Worm (Caenorhabditis elegans): ENCODE data around the gene K02E11.7.
A peak's percentile ranks its signal among the peaks of the same experiment; 100 is the strongest.
"Not testable (repeated sequence)": the region's sequence is repeated elsewhere in the genome, so short reads cannot be mapped to it uniquely, and the experiment has no call there.

Gene K02E11.7

DNA sequence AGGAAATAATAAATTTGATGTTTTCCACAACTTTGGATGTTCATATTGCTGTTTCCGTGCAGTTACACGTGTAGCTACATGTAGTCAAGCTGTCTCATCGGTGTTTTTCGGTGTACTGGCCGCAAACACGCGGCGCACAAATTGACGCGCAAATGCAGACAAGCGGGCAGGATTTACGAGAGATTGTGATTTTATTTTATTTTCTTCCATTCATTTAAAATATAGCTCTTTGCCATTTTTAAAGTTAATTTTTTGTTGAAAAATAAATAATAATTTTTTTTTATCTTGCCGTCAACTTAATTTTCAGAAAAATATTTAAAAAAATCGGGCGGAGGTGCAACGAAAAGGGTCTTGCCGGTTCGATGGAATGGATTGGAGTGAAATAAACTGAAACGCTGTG, 20.1 kb upstream of the K02E11.7 start, which contains the start of gene F40G12.7:
F40G12.7 (plus strand) TSS at position 301 of the 400 bp plus-strand sequence.
- TF ChIP-seq ztf-4, fos-1, pqm-1 (tag; optimal IDR thresholded peaks at IDR 0.05): not testable (repeated sequence)

DNA sequence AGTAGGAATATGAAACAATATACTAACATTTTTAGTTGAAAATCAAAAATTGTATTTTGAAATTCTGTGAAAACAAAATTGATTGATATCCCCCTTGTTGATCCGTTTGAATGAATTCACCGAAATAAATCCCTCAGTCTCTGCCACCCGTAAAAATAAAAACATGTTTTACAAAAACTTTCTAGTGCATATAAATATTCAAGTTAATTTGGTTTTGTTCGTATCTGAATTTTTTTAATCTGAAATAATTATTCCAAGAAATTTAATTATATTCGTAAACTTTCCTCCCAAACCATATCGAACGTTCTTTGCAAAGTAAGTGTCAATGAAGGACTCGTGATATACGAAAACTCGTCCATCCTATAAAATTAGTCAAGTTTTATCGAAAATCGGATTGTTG, 18.9 kb upstream of the K02E11.7 start, which contains the start of gene F40G12.6:
F40G12.6 (minus strand) TSS at position 101 of the 400 bp plus-strand sequence.
- TF ChIP-seq nhr-67 (tag; optimal IDR thresholded peaks at IDR 0.05) (no peak), ama-1 (optimal IDR thresholded peaks at IDR 0.05) (no peak), nhr-77 (tag; optimal IDR thresholded peaks at IDR 0.05) (no peak), nhr-237 (tag; optimal IDR thresholded peaks at IDR 0.05) (no peak), skn-1 (tag; optimal IDR thresholded peaks at IDR 0.05) (no peak), snpc-4 (tag; optimal IDR thresholded peaks at IDR 0.05) (no peak), lin-39 (tag; optimal IDR thresholded peaks at IDR 0.05) (no peak), nfya-1 (tag; optimal IDR thresholded peaks at IDR 0.05; ENCODE audit: insufficient read depth) (no peak), R02D3.7 (tag; optimal IDR thresholded peaks at IDR 0.05) (no peak), nhr-28 (tag; optimal IDR thresholded peaks at IDR 0.05) (no peak), ceh-28 (tag; optimal IDR thresholded peaks at IDR 0.05) (no peak), ceh-9 (tag; optimal IDR thresholded peaks at IDR 0.05) (no peak), zag-1 (tag; optimal IDR thresholded peaks at IDR 0.05) (no peak), fos-1 (tag; optimal IDR thresholded peaks at IDR 0.05) (no peak), nhr-12 (tag; optimal IDR thresholded peaks at IDR 0.05) (no peak), ZK546.5 (tag; optimal IDR thresholded peaks at IDR 0.05) (no peak), pqm-1 (tag; optimal IDR thresholded peaks at IDR 0.05) (no peak), unc-39 (tag; optimal IDR thresholded peaks at IDR 0.05) (no peak)

DNA sequence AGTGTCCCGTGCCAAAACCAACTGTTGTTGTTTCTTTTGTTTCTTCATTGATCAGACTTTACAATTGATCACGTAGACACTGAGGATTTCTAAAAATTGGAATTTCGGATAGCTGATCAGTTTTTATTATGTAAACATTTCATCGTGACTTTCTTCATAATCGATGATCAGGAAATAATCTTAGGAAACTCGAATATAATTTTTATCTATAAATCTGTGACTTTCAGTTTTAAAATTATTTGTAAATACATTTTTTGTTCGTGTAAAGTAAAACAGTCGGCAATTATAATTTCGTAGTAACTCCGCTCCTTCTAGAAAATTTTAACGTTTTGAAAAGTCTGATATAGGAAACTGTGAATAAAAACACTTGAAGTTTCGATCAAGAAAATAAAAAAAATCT, 16.6 kb upstream of the K02E11.7 start, which contains the start of gene F40G12.5:
F40G12.5 (minus strand) TSS at position 101 of the 400 bp plus-strand sequence.
- no peak for TF ChIP-seq zag-1 (tag; optimal IDR thresholded peaks at IDR 0.05)
- no peak for TF ChIP-seq ztf-4 (tag; optimal IDR thresholded peaks at IDR 0.05)
- TF ChIP-seq unc-39 (tag; optimal IDR thresholded peaks at IDR 0.05): no peak
- TF ChIP-seq fkh-2 (tag; optimal IDR thresholded peaks at IDR 0.05): no peak
- TF ChIP-seq lsy-12 (tag; optimal IDR thresholded peaks at IDR 0.05): no peak
- no peak for TF ChIP-seq pha-4 (tag; optimal IDR thresholded peaks at IDR 0.05)
- no peak for TF ChIP-seq R02D3.7 (tag; optimal IDR thresholded peaks at IDR 0.05)
- no peak for TF ChIP-seq snpc-4 (tag; optimal IDR thresholded peaks at IDR 0.05)
- TF ChIP-seq elt-1 (tag; optimal IDR thresholded peaks at IDR 0.05): no peak
- no peak for TF ChIP-seq ceh-28 (tag; optimal IDR thresholded peaks at IDR 0.05)
- TF ChIP-seq nhr-237 (tag; optimal IDR thresholded peaks at IDR 0.05): no peak
- TF ChIP-seq sea-2 (GFP tag; optimal IDR thresholded peaks at IDR 0.05): no peak
- no peak for TF ChIP-seq nhr-23 (tag; optimal IDR thresholded peaks at IDR 0.05)
- TF ChIP-seq egl-27 (tag; optimal IDR thresholded peaks at IDR 0.05): no peak
- no peak for TF ChIP-seq nhr-28 (tag; optimal IDR thresholded peaks at IDR 0.05)

DNA sequence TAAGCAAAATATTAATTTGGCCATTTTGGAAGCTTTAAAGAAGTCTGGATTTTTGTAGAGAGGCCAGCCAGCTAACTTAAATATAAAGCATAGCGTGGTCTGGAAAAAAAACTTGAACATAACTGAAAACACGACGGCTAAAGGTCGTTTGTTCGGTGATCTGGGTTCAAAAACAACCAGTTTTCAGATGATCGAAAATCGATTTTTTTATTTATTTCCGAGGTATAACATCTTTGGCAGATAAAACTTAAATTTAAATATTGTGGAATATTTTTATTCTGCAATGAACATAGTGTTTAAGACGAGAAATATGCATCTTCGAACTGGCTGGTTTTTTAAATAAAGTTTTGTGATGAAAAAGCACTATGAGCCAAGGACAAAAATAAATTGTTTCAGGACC, 14.5 kb upstream of the K02E11.7 start, which contains the start of gene F40G12.4:
F40G12.4 (minus strand) TSS at position 101 of the 400 bp plus-strand sequence.
- TF ChIP-seq elt-1 (tag; optimal IDR thresholded peaks at IDR 0.05) (no peak), ztf-11 (tag; optimal IDR thresholded peaks at IDR 0.05) (no peak), nhr-76 (tag; optimal IDR thresholded peaks at IDR 0.05) (no peak), zag-1 (tag; optimal IDR thresholded peaks at IDR 0.05) (no peak), pqm-1 (tag; optimal IDR thresholded peaks at IDR 0.05) (no peak), daf-12 (tag; optimal IDR thresholded peaks at IDR 0.05) (no peak), nhr-67 (tag; optimal IDR thresholded peaks at IDR 0.05) (no peak), nhr-23 (tag; optimal IDR thresholded peaks at IDR 0.05) (no peak), mml-1 (tag; optimal IDR thresholded peaks at IDR 0.05) (no peak), snpc-4 (tag; optimal IDR thresholded peaks at IDR 0.05) (no peak), nhr-77 (tag; optimal IDR thresholded peaks at IDR 0.05) (no peak)

DNA sequence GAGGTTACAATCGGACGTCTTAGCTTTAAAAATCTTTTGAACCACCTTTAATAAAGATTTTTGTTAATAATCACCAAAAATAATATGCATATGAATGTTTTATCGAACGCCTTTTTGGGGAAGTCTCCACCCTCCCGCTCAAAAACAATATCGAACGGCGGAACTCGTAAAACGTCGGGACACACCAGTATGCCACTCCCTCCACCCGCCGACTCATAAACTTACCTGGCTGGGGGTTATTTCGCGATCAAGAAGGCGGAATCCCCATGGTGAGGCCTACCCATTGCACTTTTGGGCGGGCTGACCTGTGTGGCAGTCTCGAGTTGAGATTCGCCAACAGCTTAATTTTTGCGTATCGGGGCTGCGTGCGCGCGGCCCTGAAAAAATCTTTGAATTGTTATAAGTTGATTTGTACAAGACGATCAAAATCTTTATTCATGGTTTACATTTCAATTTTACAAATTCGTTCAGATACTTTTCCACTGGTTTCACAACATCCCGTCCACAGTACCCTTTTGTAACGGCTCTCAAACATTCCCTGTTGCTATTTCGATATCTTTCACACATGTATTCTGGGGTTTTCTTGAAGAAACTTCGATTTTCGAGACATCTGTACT, 13.3 kb upstream of the K02E11.7 start:
- TF ChIP-seq ztf-11 (tag; optimal IDR thresholded peaks at IDR 0.05) (no peak), nfya-1 (tag; optimal IDR thresholded peaks at IDR 0.05; ENCODE audit: insufficient read depth) (no peak), snpc-4 (tag; optimal IDR thresholded peaks at IDR 0.05) (peak; percentile 1), nhr-23 (tag; optimal IDR thresholded peaks at IDR 0.05) (no peak)

DNA sequence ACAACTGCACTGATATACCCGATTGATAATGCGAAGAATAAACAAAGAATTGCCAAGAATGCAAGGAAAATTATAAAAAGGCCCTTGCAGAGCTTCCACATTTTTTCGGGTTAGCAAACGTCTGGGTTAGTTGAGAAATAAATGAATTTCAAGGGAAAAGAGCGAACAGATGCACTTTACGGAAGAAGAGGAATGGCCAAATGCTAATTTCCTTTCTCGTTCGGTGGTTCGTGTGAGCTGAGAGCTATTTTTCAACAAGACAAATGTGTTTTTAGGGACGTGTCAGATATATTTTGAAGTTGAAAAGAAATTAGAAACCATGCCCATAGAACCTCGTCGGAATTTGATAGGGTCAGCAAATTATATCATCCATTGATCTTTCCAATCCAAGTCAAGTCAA, 6.7 kb upstream of the K02E11.7 start, which contains the start of gene F40G12.2:
F40G12.2 (minus strand) TSS at position 101 of the 400 bp plus-strand sequence.
- TF ChIP-seq ceh-82 (tag; optimal IDR thresholded peaks at IDR 0.05): no peak
